Fruit fly (Drosophila melanogaster): ENCODE data around the gene CG11911.

The CG11911 gene

DNA sequence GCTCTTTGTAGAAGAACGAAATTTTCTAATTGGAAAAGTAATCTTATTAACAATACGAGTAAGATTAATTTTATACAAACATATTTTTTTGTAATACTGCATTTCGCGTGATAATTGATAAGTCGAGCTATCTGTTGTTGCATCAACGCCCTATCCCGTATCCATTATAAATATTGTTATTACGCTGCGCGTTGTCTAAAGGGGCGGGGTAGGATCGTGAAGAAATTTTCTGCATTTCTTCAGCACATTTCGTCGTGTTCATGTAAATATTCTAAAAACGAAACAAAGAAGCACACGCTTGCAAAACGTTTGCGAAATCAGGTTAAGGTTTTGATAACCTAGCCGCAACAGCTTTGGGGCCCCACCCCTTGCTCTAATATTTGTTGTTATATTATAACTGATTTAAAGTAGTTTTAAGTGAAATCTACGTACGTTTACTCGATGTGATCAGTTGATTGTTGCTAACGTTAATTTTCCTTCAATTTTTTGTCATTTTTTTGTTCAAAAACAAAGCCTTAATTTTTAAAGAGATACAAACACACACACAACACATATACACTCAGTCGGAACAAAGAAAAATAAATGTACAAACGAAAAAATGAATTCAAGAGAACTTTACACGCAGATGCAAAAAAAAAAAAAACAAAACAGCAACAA is 17.6 kb downstream of the CG11911 start:
- no peak for TF ChIP-seq hkb (optimal IDR thresholded peaks at IDR 0.05)
- TF ChIP-seq hkb (GFP tag; IDR thresholded peaks at IDR 0.05): no peak
- TF ChIP-seq yki (optimal IDR thresholded peaks at IDR 0.05): no peak
- no peak for TF ChIP-seq az2 (GFP tag; optimal IDR thresholded peaks at IDR 0.05)
- no peak for TF ChIP-seq vfl (GFP tag; optimal IDR thresholded peaks at IDR 0.05)
- no peak for TF ChIP-seq br (optimal IDR thresholded peaks at IDR 0.05)
- TF ChIP-seq bigmax (GFP tag; optimal IDR thresholded peaks at IDR 0.05): no peak
- no peak for TF ChIP-seq HLH54F (GFP tag; optimal IDR thresholded peaks at IDR 0.05)
- no peak for TF ChIP-seq ato (GFP tag; IDR thresholded peaks at IDR 0.05; ENCODE audit: partially characterized antibody)
- no peak for TF ChIP-seq CG2116 (GFP tag; optimal IDR thresholded peaks at IDR 0.05)
- TF ChIP-seq CG6813 (GFP tag; optimal IDR thresholded peaks at IDR 0.05): no peak
- no peak for TF ChIP-seq CG6791 (GFP tag; IDR thresholded peaks at IDR 0.05; ENCODE audit: partially characterized antibody)
- TF ChIP-seq abd-A (tag; optimal IDR thresholded peaks at IDR 0.05): no peak
- TF ChIP-seq HmgZ (tag; optimal IDR thresholded peaks at IDR 0.05): no peak
- TF ChIP-seq Vsx1 (GFP tag; optimal IDR thresholded peaks at IDR 0.05): no peak
- TF ChIP-seq btn (GFP tag; optimal IDR thresholded peaks at IDR 0.05): no peak
- no peak for TF ChIP-seq gce (GFP tag; IDR thresholded peaks at IDR 0.05)

DNA sequence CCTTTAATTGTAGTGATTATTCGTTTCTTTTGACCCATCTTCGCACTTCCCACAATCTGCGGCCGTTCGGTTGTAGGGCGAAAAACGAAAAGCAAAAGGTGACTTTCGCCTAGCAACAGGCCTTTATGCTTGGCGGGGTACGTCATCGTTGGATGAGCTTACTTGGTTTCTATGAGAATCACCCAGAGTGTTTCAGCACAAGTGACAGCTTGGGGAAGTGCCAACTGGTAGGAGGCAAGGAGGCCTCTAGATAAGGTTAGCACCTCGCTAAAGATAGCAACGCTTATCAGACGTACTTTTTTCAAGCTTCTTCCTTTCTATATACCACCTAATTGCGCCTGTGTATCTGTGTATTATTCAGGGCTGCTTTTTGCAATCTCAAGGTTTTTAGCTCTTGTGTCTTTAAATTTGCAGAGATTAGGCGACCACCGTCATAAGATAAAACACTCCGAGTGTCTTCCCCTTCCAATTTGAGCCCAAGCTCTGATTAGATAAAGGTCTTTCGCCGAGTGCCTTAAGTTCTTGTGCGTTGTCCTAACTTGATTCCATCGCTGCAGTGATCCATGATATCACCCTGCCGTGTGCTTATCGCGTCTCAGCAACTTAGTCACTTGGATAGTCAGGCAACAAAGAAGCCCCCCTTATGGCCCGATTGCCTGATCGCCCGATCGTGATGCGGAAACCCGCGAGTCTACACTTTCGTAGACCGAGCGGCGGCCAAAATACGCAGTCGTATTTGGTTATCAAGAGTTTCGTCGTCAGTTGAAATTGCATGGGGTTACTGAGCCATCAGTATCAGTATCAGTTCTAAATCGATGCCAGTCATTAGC is 20.0 kb downstream of the CG11911 start:
- TF ChIP-seq CG3847 (GFP tag; IDR thresholded peaks at IDR 0.05) (0 out of 2 replicates have a peak, but pooled peaks have one; percentile 9), twi (tag; optimal IDR thresholded peaks at IDR 0.05) (no peak), ATbp (GFP tag; optimal IDR thresholded peaks at IDR 0.05) (no peak), CG31388 (GFP tag; optimal IDR thresholded peaks at IDR 0.05) (no peak), Usf (GFP tag; optimal IDR thresholded peaks at IDR 0.05) (no peak), CG4617 (GFP tag; optimal IDR thresholded peaks at IDR 0.05; ENCODE audit: borderline replicate concordance) (no peak), slbo (GFP tag; IDR thresholded peaks at IDR 0.05) (peak; percentile 18; the same call in 1 of the 2 replicates), her (GFP tag; optimal IDR thresholded peaks at IDR 0.05) (no peak), Vsx1 (GFP tag; optimal IDR thresholded peaks at IDR 0.05) (no peak), zfh2 (GFP tag; optimal IDR thresholded peaks at IDR 0.05) (no peak), grau (tag; optimal IDR thresholded peaks at IDR 0.05) (no peak), z (GFP tag; IDR thresholded peaks at IDR 0.05) (no peak), exex (tag; optimal IDR thresholded peaks at IDR 0.05) (peak; percentile 72), Atf-2 (GFP tag; optimal IDR thresholded peaks at IDR 0.05) (no peak), psq (GFP tag; optimal IDR thresholded peaks at IDR 0.05) (no peak), CG11398 (GFP tag; optimal IDR thresholded peaks at IDR 0.05) (no peak), HHEX (GFP tag; optimal IDR thresholded peaks at IDR 0.05) (no peak), esg (GFP tag; conservative IDR thresholded peaks at IDR 0.05) (no peak), rib (GFP tag; IDR thresholded peaks at IDR 0.05) (peak; percentile 83), CG16863 (GFP tag; optimal IDR thresholded peaks at IDR 0.05) (no peak), trh (GFP tag; optimal IDR thresholded peaks at IDR 0.05) (no peak), CG16813 (GFP tag; IDR thresholded peaks at IDR 0.05; ENCODE audit: partially characterized antibody) (no peak), ac (GFP tag; optimal IDR thresholded peaks at IDR 0.05) (no peak), CG6175 (GFP tag; IDR thresholded peaks at IDR 0.05) (no peak), gsb-n (tag; optimal IDR thresholded peaks at IDR 0.05) (no peak), CG14710 (tag; optimal IDR thresholded peaks at IDR 0.05) (no peak), Ravus (GFP tag; IDR thresholded peaks at IDR 0.05) (no peak), Ets65A (GFP tag) (no peak), jumu (GFP tag; optimal IDR thresholded peaks at IDR 0.05) (no peak), CG31441 (GFP tag; IDR thresholded peaks at IDR 0.05) (no peak), NfI (GFP tag; optimal IDR thresholded peaks at IDR 0.05) (no peak), eve (GFP tag; optimal IDR thresholded peaks at IDR 0.05) (no peak), CG1024 (GFP tag; IDR thresholded peaks at IDR 0.05) (no peak), CHES-1-like (GFP tag; optimal IDR thresholded peaks at IDR 0.05) (no peak)
